Worm (Caenorhabditis elegans): ENCODE results near the gene F09E10.6.

DNA sequence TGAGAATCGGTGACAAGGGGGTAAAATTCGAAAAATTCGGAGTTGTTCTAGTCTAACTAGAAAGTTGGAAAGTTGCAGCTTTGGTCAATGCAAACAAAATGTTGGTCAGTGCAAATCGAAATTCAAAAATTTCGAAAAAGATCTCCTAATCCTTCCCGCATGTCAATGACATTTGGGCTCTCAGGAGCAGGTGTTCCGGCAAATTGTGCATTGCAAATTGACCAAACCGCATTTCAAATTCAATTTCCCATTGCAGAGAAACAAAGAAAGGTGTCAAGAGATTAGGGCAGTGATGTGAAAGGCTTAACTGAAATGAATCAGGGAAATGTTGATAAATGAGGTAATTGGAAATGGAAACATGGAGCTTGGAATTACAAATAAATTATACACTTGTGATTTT, 25.8 kb upstream of the F09E10.6 start:
- TF ChIP-seq C34F6.9 (tag; optimal IDR thresholded peaks at IDR 0.05) = no peak
- TF ChIP-seq nhr-12 (tag; optimal IDR thresholded peaks at IDR 0.05) = no peak
- no peak for TF ChIP-seq elt-3 (tag; optimal IDR thresholded peaks at IDR 0.05)
- no peak for TF ChIP-seq egl-27 (tag; optimal IDR thresholded peaks at IDR 0.05)

Data from whole organism, L2 larva.